Fruit fly (Drosophila melanogaster): Measurements from ENCODE around the gene CG13358.
A peak's percentile ranks its signal among the peaks of the same experiment; 100 is the strongest.

CG13358 gene

DNA sequence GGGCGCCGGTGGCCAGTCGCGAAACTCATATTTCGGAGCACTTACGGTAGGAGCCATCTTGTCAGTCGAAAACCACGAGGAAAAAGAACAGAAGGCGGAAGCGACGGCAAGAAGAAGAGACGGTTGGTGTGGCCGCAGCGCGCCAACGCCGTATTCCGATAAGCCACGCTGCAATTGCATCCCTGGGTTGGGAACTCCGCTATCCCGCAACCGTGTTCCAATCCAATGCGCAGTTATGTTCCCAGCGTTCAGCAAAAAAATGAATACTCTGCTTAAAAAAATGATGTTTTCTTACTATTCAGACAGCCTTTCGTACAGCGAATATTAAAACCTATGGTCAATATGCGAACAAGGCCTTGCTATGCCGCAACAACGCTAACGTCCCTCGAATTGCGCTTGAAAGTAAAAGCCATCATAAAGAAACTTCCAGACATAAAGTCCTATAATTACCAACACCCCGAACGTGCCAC is 39.6 kb downstream of the CG13358 start, which contains the start of gene RpL22 (continued):
- peak; percentile 54 for TF ChIP-seq CG9215 (GFP tag; IDR thresholded peaks at IDR 0.05)
- peak; percentile 77 for TF ChIP-seq CG5245 (GFP tag; optimal IDR thresholded peaks at IDR 0.05)
- TF ChIP-seq insv (GFP tag; optimal IDR thresholded peaks at IDR 0.05): peak in 1 of 2 experiments; percentile 80
- TF ChIP-seq CG13775 (GFP tag; optimal IDR thresholded peaks at IDR 0.05): peak; percentile 94
- TF ChIP-seq tna (GFP tag; IDR thresholded peaks at IDR 0.05; ENCODE audit: partially characterized antibody): no peak
- TF ChIP-seq Nf-YA (GFP tag; IDR thresholded peaks at IDR 0.05): peak; percentile 44; the same call in 1 of the 2 replicates
- TF ChIP-seq Med (GFP tag): peak; percentile 99
- TF ChIP-seq ssp (GFP tag; IDR thresholded peaks at IDR 0.05): peak; percentile 69
- TF ChIP-seq aop (GFP tag; IDR thresholded peaks at IDR 0.05): no peak
- peak; percentile 82 for TF ChIP-seq Fer3 (tag; optimal IDR thresholded peaks at IDR 0.05)
- peak; percentile 63; the same call in 2 of the 3 replicates for TF ChIP-seq croc (GFP tag; conservative IDR thresholded peaks at IDR 0.05)
- TF ChIP-seq bbx (GFP tag; IDR thresholded peaks at IDR 0.05; ENCODE audit: partially characterized antibody): 0 out of 2 replicates have a peak, but pooled peaks have one; percentile 9
- peak; percentile 80 for TF ChIP-seq Sry-δ (GFP tag; optimal IDR thresholded peaks at IDR 0.05)
- peak; percentile 79 for TF ChIP-seq CG10366 (GFP tag; IDR thresholded peaks at IDR 0.05)
- peak; percentile 68 for TF ChIP-seq CG11695 (GFP tag; IDR thresholded peaks at IDR 0.05)
- peak; percentile 75 for TF ChIP-seq al (GFP tag; IDR thresholded peaks at IDR 0.05)
- TF ChIP-seq dmrt11E (tag; optimal IDR thresholded peaks at IDR 0.05): peak; percentile 74
- no peak for TF ChIP-seq eve (GFP tag; optimal IDR thresholded peaks at IDR 0.05)
- peak; percentile 59; the same call in 1 of the 3 replicates for TF ChIP-seq CG6791 (GFP tag; IDR thresholded peaks at IDR 0.05; ENCODE audit: partially characterized antibody)
- TF ChIP-seq Trl (optimal IDR thresholded peaks at IDR 0.05): no peak
- peak; percentile 92 for TF ChIP-seq Trl (GFP tag; optimal IDR thresholded peaks at IDR 0.05)
- TF ChIP-seq dpn (GFP tag; optimal IDR thresholded peaks at IDR 0.05): peak; percentile 70 to 93
- peak; percentile 70 for TF ChIP-seq CG16779 (GFP tag; IDR thresholded peaks at IDR 0.05)
- peak; percentile 77 for TF ChIP-seq CG9817 (tag; optimal IDR thresholded peaks at IDR 0.05)
- TF ChIP-seq Ets65A (GFP tag): peak; percentile 98
- TF ChIP-seq crol (GFP tag; IDR thresholded peaks at IDR 0.05): peak; percentile 19
- TF ChIP-seq NC2α (GFP tag; optimal IDR thresholded peaks at IDR 0.05): peak; percentile 86
- TF ChIP-seq cwo (GFP tag; optimal IDR thresholded peaks at IDR 0.05): peak; percentile 79
- peak; percentile 86 for TF ChIP-seq schlank (tag; optimal IDR thresholded peaks at IDR 0.05)
- peak; percentile 66 for TF ChIP-seq BEAF-32 (GFP tag; optimal IDR thresholded peaks at IDR 0.05)
- TF ChIP-seq eyg (GFP tag; optimal IDR thresholded peaks at IDR 0.05): peak; percentile 83
- peak; percentile 75 for TF ChIP-seq Sox100B (GFP tag; optimal IDR thresholded peaks at IDR 0.05)
- TF ChIP-seq fu2 (GFP tag; optimal IDR thresholded peaks at IDR 0.05): peak; percentile 89
- TF ChIP-seq p53 (GFP tag; optimal IDR thresholded peaks at IDR 0.05): peak; percentile 94
- TF ChIP-seq CG12942 (GFP tag; optimal IDR thresholded peaks at IDR 0.05): peak; percentile 85
- peak; percentile 73 for TF ChIP-seq oc (tag; optimal IDR thresholded peaks at IDR 0.05)
- peak; percentile 85 for TF ChIP-seq btn (GFP tag; optimal IDR thresholded peaks at IDR 0.05)
- peak; percentile 37 to 75 for TF ChIP-seq bsh (GFP tag; optimal IDR thresholded peaks at IDR 0.05)
- TF ChIP-seq Jarid2 (GFP tag; optimal IDR thresholded peaks at IDR 0.05): peak; percentile 81
- peak; percentile 59; the same call in 2 of the 3 replicates for TF ChIP-seq CG7357 (GFP tag; IDR thresholded peaks at IDR 0.05)
- TF ChIP-seq CG12219 (GFP tag; optimal IDR thresholded peaks at IDR 0.05): peak; percentile 83
- TF ChIP-seq jigr1 (GFP tag; IDR thresholded peaks at IDR 0.05): peak; percentile 56; the same call in 1 of the 3 replicates
- TF ChIP-seq ham (GFP tag; IDR thresholded peaks at IDR 0.05): peak; percentile 56; the same call in 1 of the 2 replicates
- TF ChIP-seq CG30403 (GFP tag; optimal IDR thresholded peaks at IDR 0.05): peak; percentile 73
- no peak for TF ChIP-seq hkb (optimal IDR thresholded peaks at IDR 0.05)
- TF ChIP-seq hkb (GFP tag; IDR thresholded peaks at IDR 0.05): peak; percentile 87
- TF ChIP-seq CG8089 (GFP tag; optimal IDR thresholded peaks at IDR 0.05): peak; percentile 93
- peak; percentile 40 for TF ChIP-seq Elba2 (GFP tag; optimal IDR thresholded peaks at IDR 0.05)
- peak; percentile 91 for TF ChIP-seq CG32532 (GFP tag; IDR thresholded peaks at IDR 0.05)
- TF ChIP-seq dimm (GFP tag; IDR thresholded peaks at IDR 0.05): peak; percentile 43; the same call in 1 of the 2 replicates
- TF ChIP-seq dm (GFP tag; optimal IDR thresholded peaks at IDR 0.05): peak; percentile 99

Data from whole organism, embryonic.